Fruit fly (Drosophila melanogaster) whole organism, prepupa: Measurements from ENCODE around the gene CG34325.

Source experiments
- Blimp-1 ChIP-seq: fragments of 200-800 bp; sonication (Bioruptor generic); optimal IDR thresholded peaks from 3 replicates; lab custom pipeline; 2017; ENCODE audit warnings: missing biosample characterization, missing genetic modification characterization, mild to moderate bottlenecking, moderate library complexity, missing genetic modification reagents
- CG10669 ChIP-seq: fragments of 200-800 bp; sonication (Bioruptor generic); optimal IDR thresholded peaks from 3 replicates; lab custom pipeline; 2018; ENCODE audit warnings: missing biosample characterization, mild to moderate bottlenecking, missing genetic modification characterization, moderate library complexity
- CG15336 ChIP-seq: fragments of 200-800 bp; sonication (Bioruptor generic); IDR thresholded peaks from 2 replicates; pipeline ENCODE4 v1.3.6; 2022; ENCODE audit warnings: missing biosample characterization, missing genetic modification characterization
- CG16779 ChIP-seq: fragments of 200-800 bp; sonication (Bioruptor generic); optimal IDR thresholded peaks from 3 replicates; lab custom pipeline; 2017; ENCODE audit warnings: missing biosample characterization, mild to moderate bottlenecking, missing genetic modification characterization
- CG6808 ChIP-seq: fragments of 200-800 bp; sonication (Bioruptor generic); optimal IDR thresholded peaks from 3 replicates; lab custom pipeline; 2017; ENCODE audit warnings: missing biosample characterization, missing genetic modification characterization, mild to moderate bottlenecking, moderate library complexity, missing genetic modification reagents
- CG8119 ChIP-seq: fragments of 200-800 bp; sonication (Bioruptor generic); IDR thresholded peaks from 3 replicates; pipeline ENCODE4 v1.3.6; 2022; ENCODE audit warnings: missing biosample characterization, missing genetic modification characterization
- Ets96B ChIP-seq: fragments of 200-800 bp; optimal IDR thresholded peaks from 2 replicates; lab custom pipeline; 2019; ENCODE audit warnings: missing biosample characterization, mild to moderate bottlenecking, missing genetic modification characterization, moderate library complexity
- Hr39 ChIP-seq: fragments of 200-800 bp; sonication (Bioruptor generic); optimal IDR thresholded peaks from 2 replicates; lab custom pipeline; 2016; ENCODE audit warnings: missing biosample characterization, missing genetic modification characterization
- Met ChIP-seq: fragments of 200-800 bp; sonication (Bioruptor generic); optimal IDR thresholded peaks from 3 replicates; lab custom pipeline; 2016; ENCODE audit warnings: missing biosample characterization, missing genetic modification characterization
- cyc ChIP-seq: fragments of 200-800 bp; sonication (Bioruptor generic); optimal IDR thresholded peaks from 3 replicates; lab custom pipeline; 2016; ENCODE audit warnings: missing biosample characterization, missing genetic modification characterization
- eg ChIP-seq: fragments of 200-800 bp; sonication (Bioruptor generic); IDR thresholded peaks from 3 replicates; pipeline ENCODE4 v1.3.6; 2022; ENCODE audit warnings: missing biosample characterization, missing genetic modification characterization
- vri ChIP-seq: fragments of 200-800 bp; sonication (Bioruptor generic); optimal IDR thresholded peaks from 3 replicates; lab custom pipeline; 2016; ENCODE audit warnings: missing biosample characterization, mild to moderate bottlenecking, missing genetic modification characterization

DNA sequence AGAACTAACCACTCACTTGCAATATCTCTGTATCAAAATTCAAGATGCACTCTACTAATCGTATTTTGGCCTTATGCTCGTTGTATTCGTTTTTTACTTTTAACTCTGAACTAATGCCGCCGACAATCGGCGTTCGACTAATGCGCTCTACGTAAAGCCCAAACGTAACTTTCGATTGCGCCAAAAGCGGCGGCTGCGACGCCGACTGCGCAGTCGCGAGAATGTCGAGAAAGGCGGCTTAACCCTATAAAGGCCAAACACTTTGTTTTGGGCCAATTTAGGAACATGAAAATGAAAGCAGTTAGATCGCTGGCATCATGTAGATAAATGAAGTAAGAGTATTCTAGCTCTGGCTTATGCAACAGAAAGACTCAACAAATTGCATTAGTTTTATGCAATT lies 48.3 kb downstream of the CG34325 start:
- no peak for TF ChIP-seq vri
- TF ChIP-seq Hr39 (GFP tag; lab: Kevin White, UChicago), result no peak
- TF ChIP-seq CG16779 (tag; lab: Kevin White, UChicago), result no peak
- TF ChIP-seq Ets96B (tag; lab: Kevin White, UChicago), result no peak
- no peak for TF ChIP-seq eg (GFP tag; lab: Robert Waterston, UW)
- TF ChIP-seq cyc, result no peak
- no peak for TF ChIP-seq CG15336 (GFP tag; lab: Robert Waterston, UW)
- TF ChIP-seq CG10669 (GFP tag; lab: Kevin White, UChicago), result no peak
- TF ChIP-seq CG6808, result no peak
- no peak for TF ChIP-seq Met
- TF ChIP-seq Blimp-1 (GFP tag; lab: Kevin White, UChicago), result no peak
- TF ChIP-seq CG8119, result no peak
